Fruit fly (Drosophila melanogaster) whole organism, embryonic: Measurements from ENCODE around the gene CG15625.
A peak's percentile ranks its signal among the peaks of the same experiment; 100 is the strongest.

ENCODE experiments used
- Atf-2 ChIP-seq: fragments of 200-800 bp; sonication (Bioruptor generic); optimal IDR thresholded peaks from 2 replicates; lab custom pipeline; 2016; ENCODE audit warnings: missing biosample characterization, missing genetic modification characterization
- Atf6 ChIP-seq: fragments of 200-800 bp; sonication (Bioruptor generic); IDR thresholded peaks from 2 replicates; pipeline ENCODE4 v1.3.6; 2022; ENCODE audit warnings: missing biosample characterization, missing genetic modification characterization
- B-H2 ChIP-seq: fragments of 200-800 bp; sonication (Bioruptor generic); optimal IDR thresholded peaks from 2 replicates; lab custom pipeline; 2018; ENCODE audit warnings: missing biosample characterization, mild to moderate bottlenecking, missing genetic modification characterization
- CG1024 ChIP-seq: fragments of 200-800 bp; sonication (Bioruptor generic); IDR thresholded peaks from 2 replicates; pipeline ENCODE4 v1.3.6; 2022; ENCODE audit warnings: missing biosample characterization, missing genetic modification characterization
- CG11085 ChIP-seq: fragments of 200-800 bp; sonication (Bioruptor generic); IDR thresholded peaks from 2 replicates; pipeline ENCODE4 v1.3.6; 2022; ENCODE audit warnings: missing biosample characterization, missing genetic modification characterization
- CG11504 ChIP-seq: fragments of 200-800 bp; sonication (Bioruptor generic); optimal IDR thresholded peaks from 3 replicates; lab custom pipeline; 2019; ENCODE audit warnings: missing biosample characterization, mild to moderate bottlenecking, missing genetic modification characterization, moderate library complexity
- CG14667 ChIP-seq: fragments of 200-800 bp; sonication (Bioruptor generic); IDR thresholded peaks from 2 replicates; pipeline ENCODE4 v1.3.6; 2022; ENCODE audit warnings: missing biosample characterization, missing genetic modification characterization
- CG15601 ChIP-seq: fragments of 200-800 bp; sonication (Bioruptor generic); optimal IDR thresholded peaks from 3 replicates; lab custom pipeline; 2019; ENCODE audit warnings: missing biosample characterization, mild to moderate bottlenecking, missing genetic modification characterization, moderate library complexity
- CG17385 ChIP-seq: fragments of 200-800 bp; sonication (Bioruptor generic); optimal IDR thresholded peaks from 3 replicates; lab custom pipeline; 2018; ENCODE audit warnings: missing biosample characterization, mild to moderate bottlenecking, missing genetic modification characterization
- CG18262 ChIP-seq: fragments of 200-800 bp; optimal IDR thresholded peaks from 3 replicates; lab custom pipeline; 2019; ENCODE audit warnings: missing biosample characterization, mild to moderate bottlenecking, missing genetic modification characterization, moderate library complexity
- CG2875 ChIP-seq: fragments of 200-800 bp; sonication (Bioruptor generic); optimal IDR thresholded peaks from 2 replicates; lab custom pipeline; 2017; ENCODE audit warnings: missing biosample characterization, mild to moderate bottlenecking, missing genetic modification characterization, missing genetic modification reagents
- CG3726 ChIP-seq: fragments of 200-800 bp; sonication (Bioruptor generic); IDR thresholded peaks from 3 replicates; pipeline ENCODE4, ENCODE4 v1.3.6; 2022; ENCODE audit warnings: missing biosample characterization, missing genetic modification characterization
- CG4707 ChIP-seq: fragments of 200-800 bp; sonication (Bioruptor generic); optimal IDR thresholded peaks from 2 replicates; lab custom pipeline; 2018; ENCODE audit warnings: missing biosample characterization, mild to moderate bottlenecking, missing genetic modification characterization, moderate library complexity
- CG6654 ChIP-seq: fragments of 200-800 bp; sonication (Bioruptor generic); optimal IDR thresholded peaks from 2 replicates; lab custom pipeline; 2017; ENCODE audit warnings: missing biosample characterization, mild to moderate bottlenecking, missing genetic modification characterization
- CG7963 ChIP-seq: fragments of 200-800 bp; sonication (Bioruptor generic); IDR thresholded peaks from 3 replicates; pipeline ENCODE4 v1.3.6; 2022; ENCODE audit warnings: missing biosample characterization, missing genetic modification characterization; ENCODE audit not compliant: partially characterized antibody
- CG8281 ChIP-seq: fragments of 200-800 bp; sonication (Bioruptor generic); optimal IDR thresholded peaks from 2 replicates; lab custom pipeline; 2018; ENCODE audit warnings: missing biosample characterization, mild to moderate bottlenecking, missing genetic modification characterization, moderate library complexity
- CG8388 ChIP-seq: fragments of 200-800 bp; sonication (Bioruptor generic); optimal IDR thresholded peaks from 2 replicates; lab custom pipeline; 2019; ENCODE audit warnings: missing biosample characterization, mild to moderate bottlenecking, missing genetic modification characterization, moderate library complexity
- CG9876 ChIP-seq: fragments of 200-800 bp; sonication (Bioruptor generic); optimal IDR thresholded peaks from 2 replicates; lab custom pipeline; 2016; ENCODE audit warnings: missing biosample characterization, missing genetic modification characterization
- CTCF ChIP-seq: fragments of 200-800 bp; sonication (Bioruptor generic); optimal IDR thresholded peaks from 2 replicates; lab custom pipeline; 2017; ENCODE audit warnings: missing biosample characterization, mild to moderate bottlenecking, missing genetic modification characterization, moderate library complexity
- Dek ChIP-seq: fragments of 200-800 bp; sonication (Bioruptor generic); optimal IDR thresholded peaks from 3 replicates; lab custom pipeline; 2019; ENCODE audit warnings: missing biosample characterization, mild to moderate bottlenecking, missing genetic modification characterization, moderate library complexity
- Dfd ChIP-seq, 2 experiments: fragments of >200 bp; optimal IDR thresholded peaks; 2 replicates each; lab custom pipeline; 2017; ENCODE audit warnings: missing biosample characterization in 2 of 2, missing genetic modification characterization in 2 of 2
- Dp ChIP-seq: fragments of 200-800 bp; sonication (Bioruptor generic); optimal IDR thresholded peaks from 2 replicates; lab custom pipeline; 2018; ENCODE audit warnings: missing biosample characterization, mild to moderate bottlenecking, missing genetic modification characterization, moderate library complexity
- Fer2 ChIP-seq: fragments of 200-800 bp; sonication (Bioruptor generic); optimal IDR thresholded peaks from 2 replicates; lab custom pipeline; 2018; ENCODE audit warnings: missing biosample characterization, mild to moderate bottlenecking, missing genetic modification characterization, moderate library complexity
- HLH4C ChIP-seq: fragments of 200-800 bp; sonication (Bioruptor generic); IDR thresholded peaks from 3 replicates; pipeline ENCODE4 v1.3.6; 2022; ENCODE audit warnings: missing biosample characterization, missing genetic modification characterization; ENCODE audit not compliant: partially characterized antibody
- Hmr ChIP-seq: fragments of 200-800 bp; sonication (Bioruptor generic); optimal IDR thresholded peaks from 3 replicates; lab custom pipeline; 2017; ENCODE audit warnings: mild to moderate bottlenecking, missing biosample characterization, missing genetic modification reagents, missing genetic modification characterization
- Myb ChIP-seq: fragments of 200-800 bp; sonication (Bioruptor generic); optimal IDR thresholded peaks from 2 replicates; lab custom pipeline; 2016; ENCODE audit warnings: missing biosample characterization, missing genetic modification characterization
- Rx ChIP-seq: fragments of 200-800 bp; sonication (Bioruptor generic); IDR thresholded peaks from 2 replicates; pipeline ENCODE4 v1.3.6; 2022; ENCODE audit warnings: missing biosample characterization, missing genetic modification characterization
- Sin3A ChIP-seq: fragments of >200 bp; optimal IDR thresholded peaks from 2 replicates; lab custom pipeline; 2018
- Vsx1 ChIP-seq: fragments of 200-800 bp; sonication (Bioruptor generic); optimal IDR thresholded peaks from 2 replicates; lab custom pipeline; 2017; ENCODE audit warnings: missing biosample characterization, mild to moderate bottlenecking, missing genetic modification characterization, missing genetic modification reagents
- ac ChIP-seq: fragments of 200-800 bp; sonication (Bioruptor generic); optimal IDR thresholded peaks from 3 replicates; lab custom pipeline; 2017; ENCODE audit warnings: missing biosample characterization, mild to moderate bottlenecking, missing genetic modification characterization
- ase ChIP-seq: fragments of 200-800 bp; sonication (Bioruptor generic); IDR thresholded peaks from 3 replicates; pipeline ENCODE4 v1.3.6; 2022; ENCODE audit warnings: missing biosample characterization, missing genetic modification characterization
- bsh ChIP-seq, 2 experiments: fragments of 200-800 bp; sonication (Bioruptor generic); optimal IDR thresholded peaks; 2 replicates each; lab custom pipeline; 2017 to 2018; ENCODE audit warnings: mild to moderate bottlenecking in 2 of 2, missing biosample characterization in 2 of 2, missing genetic modification characterization in 2 of 2, moderate library complexity in 1 of 2
- cato ChIP-seq: fragments of 200-800 bp; sonication (Bioruptor generic); optimal IDR thresholded peaks from 2 replicates; lab custom pipeline; 2016; ENCODE audit warnings: missing biosample characterization, missing genetic modification characterization, borderline replicate concordance
- chinmo ChIP-seq: fragments of 200-800 bp; sonication (Bioruptor generic); IDR thresholded peaks from 4 replicates; pipeline ENCODE4 v1.3.6; 2022; ENCODE audit warnings: missing biosample characterization, missing genetic modification characterization; ENCODE audit not compliant: partially characterized antibody
- chm ChIP-seq: fragments of 200-800 bp; sonication (Bioruptor generic); IDR thresholded peaks from 2 replicates; pipeline ENCODE4 v1.3.6; 2022; ENCODE audit warnings: missing biosample characterization, missing genetic modification characterization
- dati ChIP-seq: fragments of 200-800 bp; sonication (Bioruptor generic); IDR thresholded peaks from 2 replicates; pipeline ENCODE4 v1.3.6; 2022; ENCODE audit warnings: missing biosample characterization, missing genetic modification characterization
- dmrt11E ChIP-seq: fragments of 200-800 bp; sonication (Bioruptor generic); optimal IDR thresholded peaks from 3 replicates; lab custom pipeline; 2018; ENCODE audit warnings: missing biosample characterization, mild to moderate bottlenecking, missing genetic modification characterization, moderate library complexity
- emc ChIP-seq: fragments of 200-800 bp; sonication (Bioruptor generic); optimal IDR thresholded peaks from 2 replicates; lab custom pipeline; 2016; ENCODE audit warnings: missing biosample characterization, missing genetic modification characterization
- fd102C ChIP-seq: fragments of 200-800 bp; sonication (Bioruptor generic); optimal IDR thresholded peaks from 2 replicates; lab custom pipeline; 2018; ENCODE audit warnings: missing biosample characterization, mild to moderate bottlenecking, missing genetic modification characterization, moderate library complexity
- fd3F ChIP-seq: fragments of 200-800 bp; sonication (Bioruptor generic); optimal IDR thresholded peaks from 2 replicates; lab custom pipeline; 2018; ENCODE audit warnings: missing biosample characterization, mild to moderate bottlenecking, missing genetic modification characterization, moderate library complexity
- her ChIP-seq: fragments of 200-800 bp; sonication (Bioruptor generic); optimal IDR thresholded peaks from 2 replicates; lab custom pipeline; 2016; ENCODE audit warnings: missing biosample characterization, missing genetic modification characterization
- jigr1 ChIP-seq: fragments of 200-800 bp; sonication (Bioruptor generic); IDR thresholded peaks from 3 replicates; pipeline ENCODE4 v1.3.6; 2022; ENCODE audit warnings: missing biosample characterization, missing genetic modification characterization
- luna ChIP-seq: fragments of 200-800 bp; sonication (Bioruptor generic); optimal IDR thresholded peaks from 2 replicates; lab custom pipeline; 2016; ENCODE audit warnings: missing biosample characterization, missing genetic modification characterization
- mam ChIP-seq: fragments of 200-800 bp; sonication (Bioruptor generic); optimal IDR thresholded peaks from 3 replicates; lab custom pipeline; 2016; ENCODE audit warnings: missing biosample characterization, missing genetic modification characterization
- mirr ChIP-seq: fragments of 200-800 bp; sonication (Bioruptor generic); optimal IDR thresholded peaks from 3 replicates; lab custom pipeline; 2018; ENCODE audit warnings: missing biosample characterization, mild to moderate bottlenecking, missing genetic modification characterization
- mld ChIP-seq: fragments of 200-800 bp; sonication (Bioruptor generic); IDR thresholded peaks from 3 replicates; pipeline ENCODE4 v1.3.6; 2022; ENCODE audit warnings: missing biosample characterization, missing genetic modification characterization; ENCODE audit not compliant: partially characterized antibody
- scrt ChIP-seq: fragments of 200-800 bp; sonication (Bioruptor generic); optimal IDR thresholded peaks from 2 replicates; lab custom pipeline; 2018; ENCODE audit warnings: missing biosample characterization, mild to moderate bottlenecking, missing genetic modification characterization, moderate library complexity
- unc-4 ChIP-seq: fragments of 200-800 bp; sonication (Bioruptor generic); IDR thresholded peaks from 2 replicates; pipeline ENCODE4 v1.3.6; 2022; ENCODE audit warnings: missing biosample characterization, missing genetic modification characterization; ENCODE audit not compliant: partially characterized antibody

The CG15625 gene

DNA sequence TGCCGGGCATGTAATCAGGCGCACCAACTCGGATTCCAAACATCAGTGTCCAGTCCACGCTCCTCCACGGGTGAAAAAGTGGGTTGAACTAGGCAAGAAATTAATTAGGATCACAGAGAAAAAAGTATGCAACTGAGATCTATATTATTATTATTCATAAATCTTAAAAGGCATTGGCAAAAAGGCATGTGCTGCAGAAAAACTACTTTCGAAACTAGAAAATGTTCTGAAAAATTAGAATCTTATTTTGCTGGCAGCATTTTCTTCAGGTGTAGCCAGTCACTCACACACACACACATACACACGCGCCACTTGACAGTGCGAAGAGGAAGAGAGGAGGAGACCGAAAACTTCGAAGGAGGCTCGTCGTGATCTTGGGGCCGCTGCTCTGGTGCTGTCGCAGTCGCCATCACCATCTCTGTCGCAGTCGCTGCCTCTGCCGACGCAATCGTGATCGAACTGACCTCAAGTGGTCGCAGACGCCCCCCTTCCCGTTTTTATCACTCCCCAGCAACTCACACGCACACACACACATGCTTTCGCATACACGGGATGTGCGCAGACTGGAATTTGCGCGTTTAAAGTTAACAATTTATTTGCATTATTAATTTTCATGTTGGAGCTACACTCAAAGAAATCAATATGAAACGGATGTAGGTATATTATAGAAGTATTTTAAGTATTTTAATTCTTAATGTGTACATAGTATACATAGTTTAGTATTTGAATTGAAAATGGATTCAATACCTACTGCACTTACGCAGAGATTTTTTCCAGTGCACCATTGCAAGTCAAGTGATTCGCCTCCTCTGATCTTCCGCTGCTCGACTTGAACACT lies 2.2 kb upstream of the CG15625 start (continued):
- TF ChIP-seq Atf-2 (GFP tag; lab: Kevin White, UChicago) (peak; percentile 7), CG8281 (no peak), Dek (tag; lab: Kevin White, UChicago) (peak; percentile 40), bsh (GFP tag; optimal IDR thresholded peaks at IDR 0.05; lab: Kevin White, UChicago) (peak; percentile 75 to 81), Dp (GFP tag; lab: Kevin White, UChicago) (no peak), CTCF (GFP tag; lab: Kevin White, UChicago) (no peak), Rx (peak; percentile 51; the same call in 1 of the 2 replicates), CG18262 (tag; lab: Kevin White, UChicago) (peak; percentile 25), CG11504 (tag; lab: Kevin White, UChicago) (peak; percentile 67), Dfd (GFP tag; optimal IDR thresholded peaks at IDR 0.05; lab: Kevin White, UChicago) (no peak), mirr (GFP tag; lab: Kevin White, UChicago) (no peak), CG11085 (peak; percentile 35), Fer2 (tag; lab: Kevin White, UChicago) (no peak), CG2875 (GFP tag; lab: Kevin White, UChicago) (peak; percentile 21), Sin3A (lab: Kevin White, UChicago) (no peak), mam (peak; percentile 30), ac (GFP tag; lab: Kevin White, UChicago) (no peak), Vsx1 (GFP tag; lab: Kevin White, UChicago) (peak; percentile 6), chinmo (GFP tag; lab: Robert Waterston, UW) (peak; percentile 58; the same call in 2 of the 4 replicates), luna (GFP tag; lab: Kevin White, UChicago) (no peak), Atf6 (GFP tag; lab: Robert Waterston, UW) (0 out of 2 replicates have a peak, but pooled peaks have one; percentile 13), CG3726 (GFP tag; lab: Robert Waterston, UW) (0 out of 3 replicates have a peak, but pooled peaks have one; percentile 34), CG7963 (no peak), HLH4C (GFP tag; lab: Robert Waterston, UW) (no peak), jigr1 (GFP tag; lab: Robert Waterston, UW) (0 out of 3 replicates have a peak, but pooled peaks have one; percentile 45), her (GFP tag; lab: Kevin White, UChicago) (no peak), ase (GFP tag; lab: Robert Waterston, UW) (peak; percentile 72; the same call in 2 of the 3 replicates), fd3F (GFP tag; lab: Kevin White, UChicago) (peak; percentile 39), Myb (GFP tag; lab: Kevin White, UChicago) (no peak), CG1024 (GFP tag; lab: Robert Waterston, UW) (peak; percentile 60; the same call in 1 of the 2 replicates), fd102C (peak; percentile 18), CG4707 (GFP tag; lab: Kevin White, UChicago) (no peak), cato (GFP tag; lab: Kevin White, UChicago) (peak; percentile 14), mld (no peak), Hmr (peak; percentile 31), CG14667 (GFP tag; lab: Robert Waterston, UW) (peak; percentile 63), CG6654 (GFP tag; lab: Kevin White, UChicago) (no peak), CG17385 (GFP tag; lab: Kevin White, UChicago) (peak; percentile 11), unc-4 (GFP tag; lab: Robert Waterston, UW) (no peak), dati (GFP tag; lab: Robert Waterston, UW) (no peak), chm (GFP tag; lab: Robert Waterston, UW) (no peak; the same call in 1 of the 2 replicates), CG15601 (tag; lab: Kevin White, UChicago) (no peak), CG9876 (no peak), B-H2 (GFP tag; lab: Kevin White, UChicago) (no peak), emc (no peak), scrt (GFP tag; lab: Kevin White, UChicago) (peak; percentile 8), dmrt11E (tag; lab: Kevin White, UChicago) (peak; percentile 66), CG8388 (peak; percentile 50)
